Worm (Caenorhabditis elegans) whole organism, L1 larva: ENCODE results near the gene ifb-1.

Experiments used
- ama-1 ChIP-seq: fragments of 150-350 bp; optimal IDR thresholded peaks from 2 replicates; lab custom pipeline; 2014
- fos-1 ChIP-seq: fragments of 150-350 bp; optimal IDR thresholded peaks from 2 replicates; lab custom pipeline; 2014; ENCODE audit warnings: missing biosample characterization, missing genetic modification characterization
- isw-1 ChIP-seq: fragments of 200-800 bp; sonication (Bioruptor generic); IDR thresholded peaks from 2 replicates; pipeline ENCODE4 v1.3.6; 2022; ENCODE audit warnings: missing genetic modification characterization, missing compliant biosample characterization
- nhr-28 ChIP-seq: fragments of 150-350 bp; optimal IDR thresholded peaks from 2 replicates; lab custom pipeline; 2014; ENCODE audit warnings: missing biosample characterization, missing genetic modification characterization
- unc-130 ChIP-seq: fragments of 150-350 bp; optimal IDR thresholded peaks from 2 replicates; lab custom pipeline; 2017; ENCODE audit warnings: missing biosample characterization, missing genetic modification characterization, inconsistent platforms

DNA sequence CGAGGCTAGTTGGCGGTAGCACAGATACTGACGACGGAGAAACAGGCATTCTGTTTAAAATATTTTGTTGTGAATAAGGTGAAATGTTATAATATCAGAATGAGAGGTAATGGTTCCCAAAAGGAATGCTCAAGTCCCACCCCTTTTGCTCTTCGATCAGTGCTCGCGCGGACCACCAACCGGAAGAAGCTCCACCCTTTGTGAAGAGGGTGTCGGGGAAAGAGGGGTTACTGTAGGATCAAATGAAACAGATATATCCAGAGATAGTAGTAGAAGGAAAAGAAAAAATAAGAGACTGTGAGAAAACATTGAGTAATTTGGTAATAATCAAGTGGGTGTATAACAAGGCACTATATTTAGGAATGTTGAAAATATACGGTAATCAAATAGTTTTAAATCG lies 8.7 kb downstream of the ifb-1 start, which contains the start of the genes dmd-5 and F10C1.1:
- TF ChIP-seq unc-130 (no peak), isw-1 (GFP tag; lab: Robert Waterston, UW) (no peak), fos-1 (tag; lab: Kevin White, UChicago) (no peak), ama-1 (lab: Kevin White, UChicago) (no peak), nhr-28 (no peak)
